Fruit fly (Drosophila melanogaster) whole organism, embryonic: ENCODE results near the gene Polr3H.

Source experiments
- Antp ChIP-seq: fragments of 200-800 bp; sonication (Bioruptor generic); optimal IDR thresholded peaks from 3 replicates; lab custom pipeline; 2016; ENCODE audit warnings: missing biosample characterization, missing genetic modification characterization
- BEAF-32 ChIP-seq: fragments of 200-800 bp; sonication (Bioruptor generic); optimal IDR thresholded peaks from 3 replicates; lab custom pipeline; 2017; ENCODE audit warnings: missing biosample characterization, missing genetic modification characterization, mild to moderate bottlenecking, moderate library complexity, missing genetic modification reagents
- CG10267 ChIP-seq: fragments of 200-800 bp; sonication (Bioruptor generic); optimal IDR thresholded peaks from 2 replicates; lab custom pipeline; 2018; ENCODE audit warnings: missing biosample characterization, mild to moderate bottlenecking, missing genetic modification characterization, moderate library complexity
- CG10274 ChIP-seq: fragments of 200-800 bp; sonication (Bioruptor generic); optimal IDR thresholded peaks from 3 replicates; lab custom pipeline; 2017; ENCODE audit warnings: missing biosample characterization, mild to moderate bottlenecking, missing genetic modification characterization
- CG11695 ChIP-seq: fragments of 200-800 bp; sonication (Bioruptor generic); IDR thresholded peaks from 3 replicates; pipeline ENCODE4 v1.3.6; 2022; ENCODE audit warnings: missing biosample characterization, missing genetic modification characterization
- CG13775 ChIP-seq: fragments of 200-800 bp; sonication (Bioruptor generic); optimal IDR thresholded peaks from 3 replicates; lab custom pipeline; 2017; ENCODE audit warnings: missing biosample characterization, mild to moderate bottlenecking, missing genetic modification characterization
- CG14860 ChIP-seq: fragments of 200-800 bp; sonication (Bioruptor generic); IDR thresholded peaks from 3 replicates; pipeline ENCODE4 v1.3.6; 2022; ENCODE audit warnings: missing biosample characterization, missing genetic modification characterization; ENCODE audit not compliant: partially characterized antibody
- CG16813 ChIP-seq: fragments of 200-800 bp; sonication (Bioruptor generic); IDR thresholded peaks from 3 replicates; pipeline ENCODE4 v1.3.6; 2022; ENCODE audit warnings: missing biosample characterization, missing genetic modification characterization; ENCODE audit not compliant: partially characterized antibody
- CG17912 ChIP-seq: fragments of 200-800 bp; sonication (Bioruptor generic); optimal IDR thresholded peaks from 2 replicates; lab custom pipeline; 2018; ENCODE audit warnings: missing biosample characterization, mild to moderate bottlenecking, missing genetic modification characterization
- CG18599 ChIP-seq: fragments of 200-800 bp; sonication (Bioruptor generic); optimal IDR thresholded peaks from 3 replicates; lab custom pipeline; 2017; ENCODE audit warnings: missing biosample characterization, missing genetic modification characterization, mild to moderate bottlenecking, moderate library complexity, missing genetic modification reagents
- CG18764 ChIP-seq: fragments of 200-800 bp; sonication (Bioruptor generic); optimal IDR thresholded peaks from 3 replicates; lab custom pipeline; 2016; ENCODE audit warnings: missing biosample characterization, missing genetic modification characterization
- CG2889 ChIP-seq: fragments of 200-800 bp; sonication (Bioruptor generic); IDR thresholded peaks from 3 replicates; pipeline ENCODE4 v1.3.6; 2022; ENCODE audit warnings: missing biosample characterization, missing genetic modification characterization
- CG3163 ChIP-seq: fragments of 200-800 bp; sonication (Bioruptor generic); optimal IDR thresholded peaks from 3 replicates; lab custom pipeline; 2016; ENCODE audit warnings: missing biosample characterization, missing genetic modification characterization
- CG33557 ChIP-seq: fragments of 200-800 bp; sonication (Bioruptor generic); optimal IDR thresholded peaks from 2 replicates; lab custom pipeline; 2019; ENCODE audit warnings: missing biosample characterization, mild to moderate bottlenecking, missing genetic modification characterization, moderate library complexity
- CG3838 ChIP-seq: fragments of 200-800 bp; sonication (Bioruptor generic); optimal IDR thresholded peaks from 3 replicates; lab custom pipeline; 2016; ENCODE audit warnings: missing biosample characterization, missing genetic modification characterization
- CG4404 ChIP-seq: fragments of 200-800 bp; sonication (Bioruptor generic); IDR thresholded peaks from 2 replicates; pipeline ENCODE4 v1.3.6; 2022; ENCODE audit warnings: missing biosample characterization, missing genetic modification characterization
- CG4820 ChIP-seq: fragments of 200-800 bp; sonication (Bioruptor generic); optimal IDR thresholded peaks from 3 replicates; lab custom pipeline; 2016; ENCODE audit warnings: missing biosample characterization, missing genetic modification characterization
- CG6683 ChIP-seq: fragments of 200-800 bp; sonication (Bioruptor generic); optimal IDR thresholded peaks from 2 replicates; lab custom pipeline; 2017; ENCODE audit warnings: missing biosample characterization, mild to moderate bottlenecking, missing genetic modification characterization, missing genetic modification reagents
- CG7963 ChIP-seq: fragments of 200-800 bp; sonication (Bioruptor generic); IDR thresholded peaks from 3 replicates; pipeline ENCODE4 v1.3.6; 2022; ENCODE audit warnings: missing biosample characterization, missing genetic modification characterization; ENCODE audit not compliant: partially characterized antibody
- CG8281 ChIP-seq: fragments of 200-800 bp; sonication (Bioruptor generic); optimal IDR thresholded peaks from 2 replicates; lab custom pipeline; 2018; ENCODE audit warnings: missing biosample characterization, mild to moderate bottlenecking, missing genetic modification characterization, moderate library complexity
- CG8290 ChIP-seq, 3 experiments: fragments of 200-800 bp; sonication (Bioruptor generic); optimal IDR thresholded peaks; 2 replicates each; lab custom pipeline; 2016 to 2019; ENCODE audit warnings: missing biosample characterization in 3 of 3, missing genetic modification characterization in 3 of 3, mild to moderate bottlenecking in 2 of 3, moderate library complexity in 1 of 3
- CG8359 ChIP-seq: fragments of 200-800 bp; sonication (Bioruptor generic); optimal IDR thresholded peaks from 2 replicates; lab custom pipeline; 2017; ENCODE audit warnings: missing biosample characterization, mild to moderate bottlenecking, missing genetic modification characterization, borderline replicate concordance
- E2f1 ChIP-seq: fragments of 200-800 bp; sonication (Bioruptor generic); IDR thresholded peaks from 2 replicates; pipeline ENCODE4 v1.3.6; 2022; ENCODE audit warnings: missing biosample characterization, missing genetic modification characterization
- Elba2 ChIP-seq: fragments of 200-800 bp; sonication (Bioruptor generic); optimal IDR thresholded peaks from 3 replicates; lab custom pipeline; 2016; ENCODE audit warnings: missing biosample characterization, missing genetic modification characterization
- HLH4C ChIP-seq: fragments of 200-800 bp; sonication (Bioruptor generic); IDR thresholded peaks from 3 replicates; pipeline ENCODE4 v1.3.6; 2022; ENCODE audit warnings: missing biosample characterization, missing genetic modification characterization; ENCODE audit not compliant: partially characterized antibody
- Jarid2 ChIP-seq: fragments of 200-800 bp; sonication (Bioruptor generic); optimal IDR thresholded peaks from 3 replicates; lab custom pipeline; 2017; ENCODE audit warnings: mild to moderate bottlenecking, missing biosample characterization, missing genetic modification reagents, missing genetic modification characterization
- Med ChIP-seq: fragments of 200-800 bp; sonication (Bioruptor generic); peaks from one replicate; lab custom pipeline; 2016; ENCODE audit warnings: missing biosample characterization, missing genetic modification characterization, mild to moderate bottlenecking, inconsistent platforms, moderate library complexity
- NC2β ChIP-seq: fragments of 200-800 bp; sonication (Bioruptor generic); optimal IDR thresholded peaks from 2 replicates; lab custom pipeline; 2016; ENCODE audit warnings: missing biosample characterization, missing genetic modification characterization
- NK7.1 ChIP-seq: fragments of 200-800 bp; sonication (Bioruptor generic); optimal IDR thresholded peaks from 3 replicates; lab custom pipeline; 2016; ENCODE audit warnings: missing biosample characterization, missing genetic modification characterization
- NfI ChIP-seq: fragments of 200-800 bp; sonication (Bioruptor generic); optimal IDR thresholded peaks from 3 replicates; lab custom pipeline; 2018; ENCODE audit warnings: missing biosample characterization, mild to moderate bottlenecking, missing genetic modification characterization, moderate library complexity
- Pdp1 ChIP-seq, 2 experiments: fragments of 200-800 bp; sonication (Bioruptor generic); optimal IDR thresholded peaks; 3 replicates each; lab custom pipeline; 2016; ENCODE audit warnings: missing biosample characterization in 2 of 2, missing genetic modification characterization in 2 of 2, mild to moderate bottlenecking in 1 of 2, moderate library complexity in 1 of 2
- Xrp1 ChIP-seq: fragments of 200-800 bp; sonication (Bioruptor generic); IDR thresholded peaks from 2 replicates; pipeline ENCODE4 v1.3.6; 2022; ENCODE audit warnings: missing biosample characterization, missing genetic modification characterization
- ap ChIP-seq: fragments of 200-800 bp; sonication (Bioruptor generic); IDR thresholded peaks from 2 replicates; pipeline ENCODE4 v1.3.6; 2022; ENCODE audit warnings: missing biosample characterization, missing genetic modification characterization
- az2 ChIP-seq: fragments of 200-800 bp; sonication (Bioruptor generic); optimal IDR thresholded peaks from 3 replicates; lab custom pipeline; 2016; ENCODE audit warnings: missing biosample characterization, missing genetic modification characterization
- chn ChIP-seq: fragments of 200-800 bp; sonication (Bioruptor generic); optimal IDR thresholded peaks from 2 replicates; lab custom pipeline; 2016; ENCODE audit warnings: missing biosample characterization, missing genetic modification characterization
- dati ChIP-seq: fragments of 200-800 bp; sonication (Bioruptor generic); IDR thresholded peaks from 2 replicates; pipeline ENCODE4 v1.3.6; 2022; ENCODE audit warnings: missing biosample characterization, missing genetic modification characterization
- dmrt99B ChIP-seq: fragments of 200-800 bp; sonication (Bioruptor generic); optimal IDR thresholded peaks from 2 replicates; lab custom pipeline; 2018; ENCODE audit warnings: missing biosample characterization, mild to moderate bottlenecking, missing genetic modification characterization, moderate library complexity
- dpn ChIP-seq, 2 experiments: fragments of 200-800 bp; sonication (Bioruptor generic); optimal IDR thresholded peaks; 3 replicates each; lab custom pipeline; 2016; ENCODE audit warnings: missing biosample characterization in 2 of 2, missing genetic modification characterization in 2 of 2
- ewg ChIP-seq: fragments of 200-800 bp; sonication (Bioruptor generic); optimal IDR thresholded peaks from 3 replicates; lab custom pipeline; 2017; ENCODE audit warnings: mild to moderate bottlenecking, missing biosample characterization, missing genetic modification reagents, missing genetic modification characterization
- fru ChIP-seq: fragments of >200 bp; optimal IDR thresholded peaks from 2 replicates; lab custom pipeline; 2017
- ken ChIP-seq: fragments of 200-800 bp; sonication (Bioruptor generic); IDR thresholded peaks from 3 replicates; pipeline ENCODE4 v1.3.6; 2022; ENCODE audit warnings: missing biosample characterization, missing genetic modification characterization
- lbe ChIP-seq: fragments of 200-800 bp; sonication (Bioruptor generic); optimal IDR thresholded peaks from 2 replicates; lab custom pipeline; 2016; ENCODE audit warnings: missing biosample characterization, mild to moderate bottlenecking, missing genetic modification characterization
- mam ChIP-seq: fragments of 200-800 bp; sonication (Bioruptor generic); optimal IDR thresholded peaks from 3 replicates; lab custom pipeline; 2016; ENCODE audit warnings: missing biosample characterization, missing genetic modification characterization
- nerfin-1 ChIP-seq: fragments of 200-800 bp; sonication (Bioruptor generic); optimal IDR thresholded peaks from 3 replicates; lab custom pipeline; 2019; ENCODE audit warnings: missing biosample characterization, mild to moderate bottlenecking, missing genetic modification characterization, moderate library complexity
- otp ChIP-seq: fragments of 200-800 bp; sonication (Bioruptor generic); IDR thresholded peaks from 3 replicates; pipeline ENCODE4, ENCODE4 v1.3.6; 2022; ENCODE audit warnings: missing biosample characterization, missing genetic modification characterization
- ranshi ChIP-seq: fragments of 200-800 bp; sonication (Bioruptor generic); IDR thresholded peaks from 2 replicates; pipeline ENCODE4 v1.3.6; 2022; ENCODE audit warnings: missing biosample characterization, missing genetic modification characterization
- rib ChIP-seq: fragments of 200-800 bp; sonication (Bioruptor generic); IDR thresholded peaks from 2 replicates; pipeline ENCODE4 v1.3.6; 2022; ENCODE audit warnings: missing biosample characterization, missing genetic modification characterization
- sqz ChIP-seq: fragments of 200-800 bp; sonication (Bioruptor generic); optimal IDR thresholded peaks from 3 replicates; lab custom pipeline; 2018; ENCODE audit warnings: missing biosample characterization, mild to moderate bottlenecking, missing genetic modification characterization
- ttk ChIP-seq: fragments of 200-800 bp; sonication (Bioruptor generic); IDR thresholded peaks from 2 replicates; pipeline ENCODE4 v2.1.2; 2022; ENCODE audit warnings: missing biosample characterization, missing genetic modification characterization
- z ChIP-seq: fragments of 200-800 bp; sonication (Bioruptor generic); IDR thresholded peaks from 3 replicates; pipeline ENCODE4 v1.3.6; 2022; ENCODE audit warnings: missing biosample characterization, missing genetic modification characterization

Polr3H gene

DNA sequence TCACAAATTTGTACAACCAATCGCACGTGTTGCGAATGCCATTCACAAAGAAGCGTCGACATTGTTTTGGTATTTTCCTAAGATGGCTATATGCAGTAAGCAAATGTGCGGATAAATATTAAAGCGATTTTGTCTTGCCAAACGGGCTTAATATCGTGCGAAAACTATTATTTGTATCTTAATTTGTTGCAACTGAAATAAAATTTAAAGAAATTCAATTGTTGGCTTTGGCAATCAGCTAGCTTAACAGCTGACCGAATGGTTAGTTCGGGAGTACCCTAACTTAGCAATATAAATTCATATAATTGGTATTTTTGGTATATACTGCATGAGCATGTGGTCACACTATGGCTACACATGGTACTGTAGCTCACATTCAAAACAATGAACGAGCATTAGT, at the start of gene Polr3H, which contains the start of gene RIOK1 (continued):
- TF ChIP-seq CG33557 (GFP tag; lab: Kevin White, UChicago) (peak; percentile 23), CG2889 (GFP tag; lab: Robert Waterston, UW) (peak; percentile 57; the same call in 1 of the 3 replicates), Pdp1 (GFP tag; optimal IDR thresholded peaks at IDR 0.05; lab: Kevin White, UChicago) (peak in 1 of 2 experiments; percentile 10), CG17912 (GFP tag; lab: Kevin White, UChicago) (no peak), CG11695 (peak; percentile 59; the same call in 1 of the 3 replicates), CG16813 (no peak), ewg (GFP tag; lab: Kevin White, UChicago) (peak; percentile 34), NK7.1 (GFP tag; lab: Kevin White, UChicago) (no peak), ranshi (GFP tag; lab: Robert Waterston, UW) (peak; percentile 40; the same call in 1 of the 2 replicates), CG14860 (no peak), CG4820 (GFP tag; lab: Kevin White, UChicago) (peak; percentile 71), otp (GFP tag; lab: Robert Waterston, UW) (no peak), dmrt99B (tag; lab: Kevin White, UChicago) (no peak), Jarid2 (GFP tag; lab: Kevin White, UChicago) (no peak), nerfin-1 (tag; lab: Kevin White, UChicago) (no peak), az2 (GFP tag; lab: Kevin White, UChicago) (peak; percentile 79), CG8359 (GFP tag; lab: Kevin White, UChicago) (no peak), HLH4C (no peak), ken (GFP tag; lab: Robert Waterston, UW) (peak; percentile 43; the same call in 1 of the 3 replicates), Elba2 (GFP tag; lab: Kevin White, UChicago) (peak; percentile 30), CG8281 (no peak), CG7963 (no peak), CG6683 (GFP tag; lab: Kevin White, UChicago) (no peak), CG13775 (GFP tag; lab: Kevin White, UChicago) (peak; percentile 82), Med (GFP tag; lab: Kevin White, UChicago) (peak; percentile 97), NfI (GFP tag; lab: Kevin White, UChicago) (peak; percentile 72), ttk (GFP tag; lab: Robert Waterston, UW) (peak; percentile 31; the same call in 1 of the 2 replicates), NC2β (peak; percentile 67), CG8290 (GFP tag; optimal IDR thresholded peaks at IDR 0.05; lab: Kevin White, UChicago) (peak; percentile 31), CG8290 (tag; optimal IDR thresholded peaks at IDR 0.05; lab: Kevin White, UChicago) (no peak), CG18764 (GFP tag; lab: Kevin White, UChicago) (no peak), Antp (GFP tag; lab: Kevin White, UChicago) (peak; percentile 60), mam (GFP tag; lab: Kevin White, UChicago) (peak; percentile 83), ap (GFP tag; lab: Robert Waterston, UW) (peak; percentile 42; the same call in 1 of the 2 replicates), CG18599 (GFP tag; lab: Kevin White, UChicago) (no peak), CG3838 (GFP tag; lab: Kevin White, UChicago) (peak; percentile 34), dati (GFP tag; lab: Robert Waterston, UW) (no peak), CG10274 (no peak), CG4404 (GFP tag; lab: Robert Waterston, UW) (peak; percentile 24; the same call in 1 of the 2 replicates), Xrp1 (GFP tag; lab: Robert Waterston, UW) (peak; percentile 67; the same call in 1 of the 2 replicates), z (GFP tag; lab: Robert Waterston, UW) (no peak), sqz (no peak), BEAF-32 (GFP tag; lab: Kevin White, UChicago) (peak; percentile 50), CG3163 (GFP tag; lab: Kevin White, UChicago) (no peak), rib (GFP tag; lab: Robert Waterston, UW) (0 out of 2 replicates have a peak, but pooled peaks have one; percentile 40), dpn (GFP tag; optimal IDR thresholded peaks at IDR 0.05; lab: Kevin White, UChicago) (peak; percentile 80 to 83), fru (no peak), E2f1 (GFP tag; lab: Robert Waterston, UW) (peak; percentile 48), chn (GFP tag; lab: Kevin White, UChicago) (peak; percentile 81), CG10267 (tag; lab: Kevin White, UChicago) (peak; percentile 69), lbe (GFP tag; lab: Kevin White, UChicago) (no peak)
